Worm (Caenorhabditis elegans): Measurements from ENCODE around the gene ptp-2.

The ptp-2 gene

DNA sequence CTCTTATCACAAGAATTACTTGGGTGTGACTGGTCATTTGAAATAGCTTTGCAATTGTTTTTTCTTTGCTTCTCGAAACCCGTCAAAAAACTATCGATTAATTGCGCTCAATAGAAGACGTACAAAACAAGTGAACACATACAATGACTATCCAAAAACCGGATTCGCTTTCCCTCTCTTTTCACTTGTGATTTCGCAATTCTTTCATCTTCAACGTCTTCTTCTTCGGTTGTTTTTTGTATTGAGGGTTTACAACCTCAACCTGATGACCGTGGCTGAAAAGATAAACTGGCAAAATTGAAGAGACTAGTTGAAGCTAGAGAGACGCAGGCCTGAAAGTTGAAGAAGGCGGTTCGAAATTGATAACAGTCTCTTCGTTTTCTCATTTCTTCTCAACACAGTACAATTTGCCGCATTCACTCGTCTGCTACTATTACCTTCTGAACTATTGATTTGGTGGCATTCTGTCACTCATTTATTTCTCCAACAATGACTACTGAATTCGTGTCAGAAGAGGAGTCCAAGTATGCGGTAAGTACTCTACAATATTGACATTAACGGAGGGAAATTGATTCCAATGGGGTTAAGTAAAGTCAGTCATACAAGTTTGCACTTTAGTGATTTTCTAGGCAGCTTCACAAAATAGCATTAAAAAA lies 32.4 kb upstream of the ptp-2 start:
- TF ChIP-seq T23F11.4 (GFP tag; optimal IDR thresholded peaks at IDR 0.05) (no peak), Y22D7AL.16 (tag; optimal IDR thresholded peaks at IDR 0.05) (no peak), odd-2 (tag; optimal IDR thresholded peaks at IDR 0.05) (no peak), ttx-3 (tag; optimal IDR thresholded peaks at IDR 0.05) (no peak), ceh-6 (GFP tag; optimal IDR thresholded peaks at IDR 0.05) (no peak), pat-9 (tag; optimal IDR thresholded peaks at IDR 0.05) (no peak), ceh-18 (tag; optimal IDR thresholded peaks at IDR 0.05) (no peak), madf-2 (tag; optimal IDR thresholded peaks at IDR 0.05) (no peak), che-1 (tag; optimal IDR thresholded peaks at IDR 0.05) (no peak), elt-2 (tag; optimal IDR thresholded peaks at IDR 0.05) (no peak), dmd-4 (tag; optimal IDR thresholded peaks at IDR 0.05; ENCODE audit: borderline replicate concordance) (no peak), fax-1 (tag; optimal IDR thresholded peaks at IDR 0.05) (no peak), pros-1 (tag; optimal IDR thresholded peaks at IDR 0.05) (no peak), K02D7.2 (tag; optimal IDR thresholded peaks at IDR 0.05) (no peak), ref-2 (tag; optimal IDR thresholded peaks at IDR 0.05) (no peak), hlh-6 (tag; optimal IDR thresholded peaks at IDR 0.05) (no peak), zip-5 (tag; optimal IDR thresholded peaks at IDR 0.05) (no peak), ceh-30 (tag; optimal IDR thresholded peaks at IDR 0.05) (no peak), C38D4.7 (GFP tag; optimal IDR thresholded peaks at IDR 0.05) (no peak), ama-1 (optimal IDR thresholded peaks at IDR 0.05) (no peak)

DNA sequence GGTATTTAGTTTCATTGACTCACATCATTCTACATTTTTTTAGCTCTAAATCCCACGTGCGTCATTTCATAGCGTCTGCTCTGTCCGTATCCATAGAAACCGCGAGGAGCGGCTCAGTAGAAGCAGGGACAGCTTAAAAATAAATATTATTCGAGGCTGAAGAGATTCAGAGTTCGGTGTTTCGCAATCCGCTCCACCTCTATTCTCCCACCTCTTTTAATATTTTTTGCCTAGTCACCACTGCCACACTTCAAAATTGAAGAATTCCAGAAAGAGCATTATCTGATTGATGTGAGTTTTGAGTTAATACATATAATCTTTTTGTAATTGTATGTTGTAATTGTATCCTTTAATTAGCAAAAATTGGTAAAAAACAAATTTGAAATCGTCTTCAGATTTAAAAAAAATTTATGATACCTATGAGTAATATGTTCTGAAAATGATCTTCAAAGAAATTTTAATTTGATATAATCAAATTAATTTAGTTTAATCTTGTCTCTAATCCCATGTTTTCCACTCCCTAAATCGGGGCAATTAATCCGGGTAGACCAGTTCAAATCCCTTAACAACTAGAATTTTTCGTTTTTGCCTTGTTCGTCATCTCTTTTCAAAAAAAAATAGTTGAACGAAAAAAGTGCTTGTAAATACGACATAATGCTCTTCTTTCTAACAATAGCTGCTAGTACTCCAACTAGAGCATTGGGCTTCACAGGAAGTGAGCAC lies 28.9 kb upstream of the ptp-2 start:
- TF ChIP-seq dmd-4 (tag; optimal IDR thresholded peaks at IDR 0.05; ENCODE audit: borderline replicate concordance) (no peak), elt-2 (tag; optimal IDR thresholded peaks at IDR 0.05) (no peak), hlh-8 (tag; optimal IDR thresholded peaks at IDR 0.05) (no peak), gmeb-2 (tag; optimal IDR thresholded peaks at IDR 0.05) (no peak), pros-1 (tag; optimal IDR thresholded peaks at IDR 0.05) (no peak), ceh-18 (tag; optimal IDR thresholded peaks at IDR 0.05) (no peak), che-1 (tag; optimal IDR thresholded peaks at IDR 0.05) (no peak)

ce11 chrII:5892813-5893212 lies 25.6 kb upstream of the ptp-2 start:
- no peak for TF ChIP-seq unc-86 (tag; optimal IDR thresholded peaks at IDR 0.05)
- TF ChIP-seq ets-4 (tag; optimal IDR thresholded peaks at IDR 0.05) = no peak
- no peak for TF ChIP-seq odd-2 (tag; optimal IDR thresholded peaks at IDR 0.05)
- no peak for TF ChIP-seq C08G9.2 (tag; optimal IDR thresholded peaks at IDR 0.05)
- no peak for TF ChIP-seq ahr-1 (tag; optimal IDR thresholded peaks at IDR 0.05)
- no peak for TF ChIP-seq ceh-30 (tag; optimal IDR thresholded peaks at IDR 0.05)

DNA sequence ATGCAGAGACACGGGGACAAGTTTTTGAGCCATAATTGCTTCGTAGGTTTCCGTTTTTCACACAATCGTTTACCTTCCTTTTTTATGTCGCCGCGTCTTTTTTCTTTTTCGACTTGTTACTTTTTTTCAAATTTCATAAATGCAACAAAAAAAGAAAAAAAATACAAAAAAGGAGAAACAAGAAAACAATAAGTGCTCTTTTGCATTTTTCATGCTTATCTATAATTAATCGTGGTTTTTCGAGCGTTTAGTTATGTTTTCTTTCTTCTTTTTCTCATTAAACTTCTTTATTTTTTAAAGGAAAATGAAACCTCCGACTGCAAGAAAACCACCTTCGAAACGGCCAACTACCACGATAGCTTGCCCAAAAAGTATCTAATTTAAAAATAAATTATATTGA lies 22.6 kb upstream of the ptp-2 start, which contains the start of gene F59G1.4:
Gene F59G1.4, plus strand, starts transcription at position 301 of the 400 bp plus-strand sequence.
- no peak for TF ChIP-seq lim-6 (tag; optimal IDR thresholded peaks at IDR 0.05)
- no peak for TF ChIP-seq pha-4 (tag; optimal IDR thresholded peaks at IDR 0.05)
- no peak for TF ChIP-seq fax-1 (tag; optimal IDR thresholded peaks at IDR 0.05)
- no peak for TF ChIP-seq ceh-45 (GFP tag; IDR thresholded peaks at IDR 0.05)
- TF ChIP-seq pax-1 (tag; optimal IDR thresholded peaks at IDR 0.05) = no peak
- no peak for TF ChIP-seq fkh-10 (GFP tag; optimal IDR thresholded peaks at IDR 0.05)
- no peak for TF ChIP-seq ceh-14 (tag; optimal IDR thresholded peaks at IDR 0.05)
- no peak for TF ChIP-seq ets-4 (tag; optimal IDR thresholded peaks at IDR 0.05)
- no peak for TF ChIP-seq F13H6.1 (tag; optimal IDR thresholded peaks at IDR 0.05)
- TF ChIP-seq tbx-2 (tag; optimal IDR thresholded peaks at IDR 0.05) = no peak
- no peak for TF ChIP-seq lin-11 (tag; optimal IDR thresholded peaks at IDR 0.05)
- TF ChIP-seq hlh-8 (tag; optimal IDR thresholded peaks at IDR 0.05) = no peak
- TF ChIP-seq K02D7.2 (tag; optimal IDR thresholded peaks at IDR 0.05) = no peak

Measured in whole organism, late embryonic.